Worm (Caenorhabditis elegans) whole organism, late embryonic: ENCODE data around the gene scb-1.
A peak's percentile ranks its signal among the peaks of the same experiment; 100 is the strongest.

Experiments
- C38D4.7 ChIP-seq: fragments of 200-800 bp; sonication (Bioruptor generic); optimal IDR thresholded peaks from 2 replicates; lab custom pipeline; 2018; ENCODE audit warnings: mild to moderate bottlenecking, missing genetic modification characterization, moderate library complexity, missing compliant biosample characterization
- K02D7.2 ChIP-seq: sonication (generic microtip); optimal IDR thresholded peaks from 2 replicates; lab custom pipeline; 2017; ENCODE audit warnings: mild to moderate bottlenecking, missing genetic modification characterization, missing compliant biosample characterization
- K09A11.1 ChIP-seq: sonication (generic microtip); optimal IDR thresholded peaks from 2 replicates; lab custom pipeline; 2017; ENCODE audit warnings: antibody characterized with exemption, mild to moderate bottlenecking, missing genetic modification characterization, missing compliant biosample characterization; ENCODE audit not compliant: insufficient read depth
- T23F11.4 ChIP-seq: fragments of 200-800 bp; sonication (Bioruptor generic); optimal IDR thresholded peaks from 2 replicates; lab custom pipeline; 2018; ENCODE audit warnings: mild to moderate bottlenecking, missing genetic modification characterization, missing compliant biosample characterization
- ceh-19 ChIP-seq: fragments of 200-800 bp; sonication (Bioruptor generic); optimal IDR thresholded peaks from 2 replicates; lab custom pipeline; 2018; ENCODE audit warnings: mild to moderate bottlenecking, missing genetic modification characterization, missing compliant biosample characterization
- ceh-30 ChIP-seq: fragments of 150-350 bp; optimal IDR thresholded peaks from 2 replicates; lab custom pipeline; 2014; ENCODE audit warnings: missing biosample characterization, missing genetic modification characterization
- ceh-6 ChIP-seq: fragments of 200-800 bp; sonication (Bioruptor generic); optimal IDR thresholded peaks from 2 replicates; lab custom pipeline; 2018; ENCODE audit warnings: mild to moderate bottlenecking, missing genetic modification characterization, missing compliant biosample characterization
- ceh-9 ChIP-seq: sonication (generic microtip); optimal IDR thresholded peaks from 2 replicates; lab custom pipeline; 2016; ENCODE audit warnings: mild to moderate bottlenecking, missing genetic modification characterization, inconsistent platforms, missing compliant biosample characterization
- che-1 ChIP-seq: sonication (generic microtip); optimal IDR thresholded peaks from 2 replicates; lab custom pipeline; 2016; ENCODE audit warnings: mild to moderate bottlenecking, missing genetic modification characterization, missing compliant biosample characterization
- dmd-4 ChIP-seq: sonication (generic microtip); optimal IDR thresholded peaks from 2 replicates; lab custom pipeline; 2016; ENCODE audit warnings: borderline replicate concordance, missing genetic modification characterization, missing compliant biosample characterization
- elt-2 ChIP-seq: sonication (generic microtip); optimal IDR thresholded peaks from 2 replicates; lab custom pipeline; 2016; ENCODE audit warnings: missing genetic modification reagents, missing genetic modification characterization, missing compliant biosample characterization
- elt-4 ChIP-seq: sonication (generic microtip); optimal IDR thresholded peaks from 2 replicates; lab custom pipeline; 2016; ENCODE audit warnings: missing genetic modification characterization, missing compliant biosample characterization
- eyg-1 ChIP-seq: sonication (generic microtip); optimal IDR thresholded peaks from 2 replicates; lab custom pipeline; 2016; ENCODE audit warnings: missing genotype, missing genetic modification characterization, missing compliant biosample characterization
- fkh-10 ChIP-seq: fragments of 150-350 bp; optimal IDR thresholded peaks from 2 replicates; lab custom pipeline; 2014; ENCODE audit warnings: missing biosample characterization, missing genetic modification reagents, missing genetic modification characterization
- hlh-15 ChIP-seq: sonication (generic microtip); optimal IDR thresholded peaks from 2 replicates; lab custom pipeline; 2016; ENCODE audit warnings: missing genetic modification characterization, missing compliant biosample characterization
- hlh-30 ChIP-seq: sonication (generic microtip); optimal IDR thresholded peaks from 2 replicates; lab custom pipeline; 2017; ENCODE audit warnings: antibody characterized with exemption, missing genetic modification characterization, missing compliant biosample characterization; ENCODE audit not compliant: insufficient read depth
- hlh-8 ChIP-seq: sonication (generic microtip); optimal IDR thresholded peaks from 2 replicates; lab custom pipeline; 2016; ENCODE audit warnings: missing genotype, missing genetic modification characterization, missing compliant biosample characterization
- lim-6 ChIP-seq: sonication (generic microtip); optimal IDR thresholded peaks from 2 replicates; lab custom pipeline; 2016; ENCODE audit warnings: missing genetic modification characterization, missing compliant biosample characterization
- lin-11 ChIP-seq: fragments of 200-800 bp; sonication (Bioruptor generic); optimal IDR thresholded peaks from 2 replicates; lab custom pipeline; 2018; ENCODE audit warnings: mild to moderate bottlenecking, missing genetic modification characterization, missing compliant biosample characterization
- nfya-1 ChIP-seq: sonication (generic microtip); optimal IDR thresholded peaks from 2 replicates; lab custom pipeline; 2017; ENCODE audit warnings: missing genetic modification characterization, mild to moderate bottlenecking, missing compliant biosample characterization, antibody characterized with exemption, moderate library complexity
- nhr-11 ChIP-seq: fragments of 150-350 bp; optimal IDR thresholded peaks from 2 replicates; lab custom pipeline; 2014; ENCODE audit warnings: missing biosample characterization, missing genetic modification characterization
- pha-2 ChIP-seq: sonication (generic microtip); optimal IDR thresholded peaks from 2 replicates; lab custom pipeline; 2017; ENCODE audit warnings: mild to moderate bottlenecking, missing genetic modification characterization, missing compliant biosample characterization
- pha-4 ChIP-seq: fragments of 150-350 bp; optimal IDR thresholded peaks from 2 replicates; lab custom pipeline; 2018; ENCODE audit warnings: missing biosample characterization, missing genetic modification reagents, missing genetic modification characterization
- pros-1 ChIP-seq: fragments of 150-350 bp; optimal IDR thresholded peaks from 2 replicates; lab custom pipeline; 2014; ENCODE audit warnings: missing biosample characterization, missing genetic modification reagents, missing genetic modification characterization
- rnt-1 ChIP-seq: sonication (generic microtip); optimal IDR thresholded peaks from 2 replicates; lab custom pipeline; 2016; ENCODE audit warnings: missing genetic modification characterization, missing compliant biosample characterization
- sdc-2 ChIP-seq: sonication (generic microtip); optimal IDR thresholded peaks from 2 replicates; lab custom pipeline; 2016; ENCODE audit warnings: missing genotype, missing genetic modification characterization, missing compliant biosample characterization
- sox-2 ChIP-seq: fragments of 200-800 bp; sonication (Bioruptor generic); IDR thresholded peaks from 2 replicates; pipeline ENCODE4 v1.3.6; 2022; ENCODE audit warnings: missing genetic modification reagents, missing genetic modification characterization, missing compliant biosample characterization
- tbx-7 ChIP-seq: sonication (generic microtip); optimal IDR thresholded peaks from 2 replicates; lab custom pipeline; 2016; ENCODE audit warnings: missing genotype, missing genetic modification characterization, missing compliant biosample characterization
- ttx-3 ChIP-seq: sonication (generic microtip); optimal IDR thresholded peaks from 2 replicates; lab custom pipeline; 2016; ENCODE audit warnings: missing genetic modification reagents, missing genetic modification characterization, missing compliant biosample characterization
- unc-55 ChIP-seq: sonication (generic microtip); optimal IDR thresholded peaks from 2 replicates; lab custom pipeline; 2017; ENCODE audit warnings: missing biosample characterization, missing genetic modification reagents, missing genetic modification characterization
- ztf-16 ChIP-seq: sonication (generic microtip); optimal IDR thresholded peaks from 2 replicates; lab custom pipeline; 2017; ENCODE audit warnings: missing genetic modification characterization, missing compliant biosample characterization

Gene scb-1

DNA sequence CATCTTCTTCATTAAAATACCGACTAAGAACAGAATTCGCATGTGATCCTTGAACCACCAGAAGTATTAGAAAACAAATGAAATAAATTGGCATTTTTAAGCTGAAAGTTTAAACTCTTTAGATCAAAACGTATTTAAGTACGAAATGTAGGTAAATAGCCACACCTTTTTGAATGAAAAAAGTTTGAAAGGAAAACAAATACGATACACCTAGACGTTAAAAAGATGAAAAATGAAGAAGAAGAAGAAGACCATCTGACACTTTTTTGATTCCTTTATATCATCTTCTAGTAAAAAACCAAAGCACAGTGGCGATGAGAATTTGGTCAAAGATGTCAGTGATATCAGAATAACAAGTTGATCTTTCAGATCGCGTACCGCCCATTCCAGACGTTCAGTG, 23.6 kb downstream of the scb-1 start, which contains the start of gene Y42A5A.3:
Y42A5A.3 (minus strand) TSS at position 101 of the 400 bp plus-strand sequence.
- TF ChIP-seq ceh-19 (GFP tag; lab: Kevin White, UChicago) (no peak), K09A11.1 (tag; lab: Kevin White, UChicago) (no peak), C38D4.7 (GFP tag; lab: Kevin White, UChicago) (no peak), hlh-15 (tag; lab: Kevin White, UChicago) (no peak), pha-4 (tag; lab: Kevin White, UChicago) (no peak), unc-55 (GFP tag; lab: Kevin White, UChicago) (no peak), ceh-30 (tag; lab: Kevin White, UChicago) (no peak), lin-11 (tag; lab: Kevin White, UChicago) (no peak), ttx-3 (tag; lab: Kevin White, UChicago) (no peak), hlh-30 (tag; lab: Kevin White, UChicago) (no peak), sox-2 (GFP tag; lab: Robert Waterston, UW) (no peak)
- TF ChIP-seq, all 69 proteins: peak for 0

ce11 chrV:11094698-11095097, 24.8 kb downstream of the scb-1 start:
- no peak for TF ChIP-seq lim-6
- no peak for TF ChIP-seq eyg-1
- TF ChIP-seq pha-2 (tag; lab: Kevin White, UChicago) = no peak
- TF ChIP-seq elt-4 (tag; lab: Kevin White, UChicago) = no peak
- no peak for TF ChIP-seq nhr-11 (tag; lab: Kevin White, UChicago)
- TF ChIP-seq pros-1 (tag; lab: Kevin White, UChicago) = no peak
- no peak for TF ChIP-seq sox-2 (GFP tag; lab: Robert Waterston, UW)
- no peak for TF ChIP-seq T23F11.4 (GFP tag; lab: Kevin White, UChicago)
- TF ChIP-seq, all 69 proteins: peak for 0

- no peak for TF ChIP-seq fkh-10 (GFP tag; lab: Kevin White, UChicago)
- TF ChIP-seq ztf-16 (tag; lab: Kevin White, UChicago) = no peak
- TF ChIP-seq rnt-1 (tag; lab: Kevin White, UChicago) = peak; percentile 69
- no peak for TF ChIP-seq che-1 (tag; lab: Kevin White, UChicago)
- TF ChIP-seq nhr-11 (tag; lab: Kevin White, UChicago) = no peak
These were observed 26.1 kb downstream of the scb-1 start, which contains the start of gene lact-8 for ce11 chrV:11093163-11094091. Gene lact-8, minus strand, starts transcription at chrV:11093607.

DNA sequence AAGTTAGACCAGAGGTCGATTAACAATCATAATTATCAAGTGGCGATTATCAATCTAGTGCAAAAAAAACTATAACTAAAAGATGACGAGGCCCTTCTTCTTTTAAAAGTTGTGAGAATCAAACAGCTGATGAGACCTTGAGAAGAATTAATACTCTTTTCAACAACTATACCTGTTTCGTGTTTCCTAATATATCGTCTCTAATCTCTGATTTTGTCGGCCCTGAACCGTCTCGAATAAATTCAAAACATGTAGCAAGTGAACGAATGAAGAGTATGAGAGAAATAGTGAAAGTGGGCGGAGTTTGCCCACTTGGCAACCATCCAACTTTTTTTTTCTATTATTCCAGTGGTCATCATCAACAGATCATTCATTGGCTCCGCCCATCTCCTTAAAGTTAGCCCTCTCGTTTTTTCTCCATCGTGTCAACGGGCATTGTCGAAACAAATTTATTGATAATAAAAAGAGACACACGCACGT, 31.9 kb downstream of the scb-1 start, which contains the start of gene Y42A5A.1:
Y42A5A.1 (plus strand) TSS at position 430 of the 480 bp plus-strand sequence.
- no peak for TF ChIP-seq nhr-11 (tag; lab: Kevin White, UChicago)
- no peak for TF ChIP-seq ceh-6 (GFP tag; lab: Kevin White, UChicago)
- TF ChIP-seq K02D7.2 = no peak
- no peak for TF ChIP-seq nfya-1 (tag; lab: Kevin White, UChicago)
- TF ChIP-seq sdc-2 (tag; lab: Kevin White, UChicago) = no peak
- no peak for TF ChIP-seq tbx-7 (tag; lab: Kevin White, UChicago)
- TF ChIP-seq hlh-8 = no peak
- no peak for TF ChIP-seq ceh-9 (tag; lab: Kevin White, UChicago)
- TF ChIP-seq dmd-4 (tag; lab: Kevin White, UChicago) = no peak
- TF ChIP-seq K09A11.1 (tag; lab: Kevin White, UChicago) = no peak
- TF ChIP-seq, all 69 proteins: peak for 0

ce11 chrV:11087119-11087518, 32.4 kb downstream of the scb-1 start:
- TF ChIP-seq dmd-4 (tag; lab: Kevin White, UChicago) (no peak), elt-2 (tag; lab: Kevin White, UChicago) (peak; percentile 98), T23F11.4 (GFP tag; lab: Kevin White, UChicago) (no peak)
